Worm (Caenorhabditis elegans): ENCODE results near the gene alh-4.

Gene alh-4

DNA sequence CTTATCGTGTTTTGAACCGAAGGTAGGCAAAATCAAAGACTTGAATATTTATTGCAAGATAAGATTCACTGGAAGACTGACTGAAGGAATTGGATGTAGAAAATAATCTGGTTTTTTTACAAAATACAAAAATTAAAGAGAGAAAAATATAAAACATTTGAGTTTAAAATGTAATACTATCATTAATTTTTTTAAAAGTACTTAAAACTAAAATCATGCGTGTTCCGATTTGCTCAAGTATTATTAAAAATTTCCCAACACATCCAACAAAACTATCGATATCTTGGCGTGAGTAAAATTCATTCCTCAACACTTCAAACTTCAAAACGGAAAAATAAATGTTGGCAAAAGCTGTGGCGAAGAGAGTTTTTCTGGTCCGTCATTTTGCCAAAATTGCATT is 39.6 kb downstream of the alh-4 start, which contains the start of gene F57F4.1:
Gene F57F4.1, plus strand, starts transcription at position 301 of the 400 bp plus-strand sequence.
- no peak for TF ChIP-seq cnd-1 (tag; optimal IDR thresholded peaks at IDR 0.05)
- no peak for TF ChIP-seq M03D4.4 (tag; optimal IDR thresholded peaks at IDR 0.05)
- TF ChIP-seq bed-3 (GFP tag; optimal IDR thresholded peaks at IDR 0.05), result no peak
- TF ChIP-seq zip-8 (tag; optimal IDR thresholded peaks at IDR 0.05), result no peak
- TF ChIP-seq nhr-28 (tag; optimal IDR thresholded peaks at IDR 0.05), result no peak
- no peak for TF ChIP-seq nhr-76 (tag; optimal IDR thresholded peaks at IDR 0.05)
- no peak for TF ChIP-seq blmp-1 (tag; optimal IDR thresholded peaks at IDR 0.05)
- TF ChIP-seq nhr-237 (tag; optimal IDR thresholded peaks at IDR 0.05), result no peak
- no peak for TF ChIP-seq elt-3 (tag; optimal IDR thresholded peaks at IDR 0.05)
- no peak for TF ChIP-seq lsy-2 (tag; optimal IDR thresholded peaks at IDR 0.05)
- TF ChIP-seq ceh-83 (GFP tag; optimal IDR thresholded peaks at IDR 0.05), result no peak
- no peak for TF ChIP-seq lin-13 (tag; optimal IDR thresholded peaks at IDR 0.05)
- TF ChIP-seq unc-39 (tag; optimal IDR thresholded peaks at IDR 0.05), result no peak
- no peak for TF ChIP-seq ztf-11 (tag; optimal IDR thresholded peaks at IDR 0.05)
- no peak for TF ChIP-seq mab-5 (tag; optimal IDR thresholded peaks at IDR 0.05)
- TF ChIP-seq snpc-4 (tag; optimal IDR thresholded peaks at IDR 0.05), result no peak
- TF ChIP-seq unc-62 (GFP tag; optimal IDR thresholded peaks at IDR 0.05), result no peak
- no peak for TF ChIP-seq mls-2 (tag; optimal IDR thresholded peaks at IDR 0.05)

DNA sequence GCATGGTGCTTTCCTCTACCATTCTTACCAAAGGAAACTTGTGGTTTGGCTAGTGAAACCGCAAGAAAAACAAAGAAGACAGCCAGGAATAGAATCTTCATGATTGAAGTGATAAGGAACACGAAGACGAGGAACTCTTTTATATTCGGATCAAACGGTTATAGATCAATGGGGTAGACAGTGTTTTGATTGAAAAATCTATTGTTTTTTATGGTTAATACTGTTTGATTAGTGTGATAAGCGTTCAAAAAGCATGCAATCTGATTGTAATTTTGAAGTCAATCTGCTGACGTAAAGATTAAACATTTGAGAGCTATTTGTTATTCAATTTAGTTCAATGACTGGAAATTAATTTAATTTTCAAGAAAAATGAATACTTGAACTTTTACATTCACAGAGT is 40.1 kb downstream of the alh-4 start, which contains the start of gene F57F4.2:
Gene F57F4.2, minus strand, starts transcription at position 101 of the 400 bp plus-strand sequence.
- TF ChIP-seq lin-13 (tag; optimal IDR thresholded peaks at IDR 0.05) (no peak), ceh-83 (GFP tag; optimal IDR thresholded peaks at IDR 0.05) (no peak), drap-1 (GFP tag; optimal IDR thresholded peaks at IDR 0.05) (no peak), M03D4.4 (tag; optimal IDR thresholded peaks at IDR 0.05) (no peak), unc-120 (tag; optimal IDR thresholded peaks at IDR 0.05; ENCODE audit: poor library complexity, severe bottlenecking) (no peak), nhr-12 (tag; optimal IDR thresholded peaks at IDR 0.05) (no peak), lin-32 (GFP tag; optimal IDR thresholded peaks at IDR 0.05) (no peak), flh-1 (GFP tag; optimal IDR thresholded peaks at IDR 0.05) (no peak), unc-62 (GFP tag; optimal IDR thresholded peaks at IDR 0.05) (no peak), zip-8 (tag; optimal IDR thresholded peaks at IDR 0.05) (no peak), bed-3 (GFP tag; optimal IDR thresholded peaks at IDR 0.05) (no peak), nhr-237 (tag; optimal IDR thresholded peaks at IDR 0.05) (no peak), hlh-1 (tag; optimal IDR thresholded peaks at IDR 0.05) (no peak), sptf-1 (tag; optimal IDR thresholded peaks at IDR 0.05) (no peak), snpc-4 (tag; optimal IDR thresholded peaks at IDR 0.05) (no peak)

DNA sequence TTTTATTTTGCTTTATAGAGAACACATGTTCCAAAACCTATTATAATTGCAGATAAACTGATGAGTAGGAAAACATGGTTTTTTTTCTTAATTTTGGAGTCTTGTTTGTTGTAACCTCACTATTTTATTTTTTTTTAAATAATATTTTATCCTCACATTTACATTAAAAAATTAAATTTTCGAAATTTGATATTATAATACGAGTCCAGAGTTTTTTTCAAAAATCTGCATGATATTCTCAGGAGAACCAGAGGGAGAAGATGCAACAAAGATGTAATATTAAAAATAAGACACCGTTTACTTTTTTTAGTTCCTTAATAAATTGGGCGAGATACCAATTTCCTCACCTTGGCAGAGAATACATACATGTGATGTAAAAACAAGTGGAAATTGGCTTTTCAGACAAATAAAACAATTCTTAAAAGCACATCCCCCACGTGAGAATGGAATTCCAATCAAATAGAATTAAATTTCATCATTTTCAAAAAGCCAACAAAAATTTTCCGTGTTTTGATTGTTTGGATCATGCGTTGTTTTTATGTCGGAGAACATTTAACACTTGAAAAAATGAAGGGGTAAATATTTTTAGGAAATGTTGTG is 43.9 kb downstream of the alh-4 start:
- TF ChIP-seq ham-2 (GFP tag; optimal IDR thresholded peaks at IDR 0.05) (no peak), blmp-1 (tag; optimal IDR thresholded peaks at IDR 0.05) (no peak), lsy-2 (tag; optimal IDR thresholded peaks at IDR 0.05) (no peak), elt-1 (tag; optimal IDR thresholded peaks at IDR 0.05; ENCODE audit: borderline replicate concordance, insufficient read depth) (no peak), ces-1 (GFP tag; optimal IDR thresholded peaks at IDR 0.05) (no peak), unc-62 (GFP tag; optimal IDR thresholded peaks at IDR 0.05) (no peak), drap-1 (GFP tag; optimal IDR thresholded peaks at IDR 0.05) (no peak), unc-39 (tag; optimal IDR thresholded peaks at IDR 0.05) (no peak), nhr-12 (tag; optimal IDR thresholded peaks at IDR 0.05) (no peak), tbx-8 (GFP tag; optimal IDR thresholded peaks at IDR 0.05) (no peak), nhr-237 (tag; optimal IDR thresholded peaks at IDR 0.05) (no peak), pha-4 (tag; optimal IDR thresholded peaks at IDR 0.05) (no peak), ztf-11 (tag; optimal IDR thresholded peaks at IDR 0.05) (no peak), ceh-83 (GFP tag; optimal IDR thresholded peaks at IDR 0.05) (no peak), M03D4.4 (tag; optimal IDR thresholded peaks at IDR 0.05) (no peak), snpc-4 (tag; optimal IDR thresholded peaks at IDR 0.05) (no peak)

Measured in whole organism, mixed stage, embryonic.